Fruit fly (Drosophila melanogaster): ENCODE data around the gene anox.

DNA sequence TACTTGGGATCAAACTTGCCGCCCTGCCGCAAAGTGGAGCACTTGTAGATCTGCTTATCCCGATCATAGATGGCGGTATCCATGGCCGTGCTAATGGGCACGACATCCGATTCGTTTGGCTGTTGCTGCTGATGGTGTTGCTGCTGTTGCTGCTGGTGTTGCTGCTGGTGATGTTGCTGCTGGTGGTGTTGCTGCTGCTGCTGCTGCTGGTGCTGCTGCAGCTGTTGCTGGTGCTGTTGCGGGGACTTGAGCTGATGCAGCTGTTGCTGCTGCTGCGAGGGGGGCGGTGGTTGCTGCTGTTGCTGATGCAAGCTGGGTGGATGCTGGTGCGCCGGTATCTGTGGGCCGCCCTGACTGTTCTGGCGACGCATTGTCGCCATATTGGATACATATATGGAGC is 14.0 kb upstream of the anox start:
- TF ChIP-seq usp (GFP tag; optimal IDR thresholded peaks at IDR 0.05) (no peak), jim (GFP tag; optimal IDR thresholded peaks at IDR 0.05) (no peak), lola (GFP tag; optimal IDR thresholded peaks at IDR 0.05) (no peak), Mio (GFP tag; optimal IDR thresholded peaks at IDR 0.05) (no peak), br (GFP tag; optimal IDR thresholded peaks at IDR 0.05) (no peak), psq (GFP tag; optimal IDR thresholded peaks at IDR 0.05) (no peak), Myc (optimal IDR thresholded peaks at IDR 0.05) (no peak), Abd-B (GFP tag; optimal IDR thresholded peaks at IDR 0.05) (no peak), sv (GFP tag; optimal IDR thresholded peaks at IDR 0.05) (no peak)
